Worm (Caenorhabditis elegans) whole organism, early embryonic: ENCODE results near the gene F58E1.13.

Experiments
- ama-1 ChIP-seq: fragments of 150-350 bp; optimal IDR thresholded peaks from 2 replicates; lab custom pipeline; 2014
- ceh-13 ChIP-seq: fragments of 200-800 bp; sonication (Bioruptor generic); optimal IDR thresholded peaks from 2 replicates; lab custom pipeline; 2018; ENCODE audit warnings: mild to moderate bottlenecking, missing genetic modification characterization, missing compliant biosample characterization
- ets-7 ChIP-seq: sonication (generic microtip); optimal IDR thresholded peaks from 2 replicates; lab custom pipeline; 2016; ENCODE audit warnings: missing genotype, missing genetic modification characterization, missing compliant biosample characterization
- pes-1 ChIP-seq: fragments of 200-800 bp; sonication (Bioruptor generic); IDR thresholded peaks from 2 replicates; pipeline ENCODE4 v1.3.6; 2022; ENCODE audit warnings: missing genetic modification reagents, missing genetic modification characterization, missing compliant biosample characterization
- tbx-37 ChIP-seq: fragments of 200-800 bp; sonication (Bioruptor generic); conservative IDR thresholded peaks from 2 replicates; pipeline ENCODE4 v1.3.6; 2022; ENCODE audit warnings: missing genetic modification reagents, missing genetic modification characterization, missing compliant biosample characterization

- no peak for TF ChIP-seq tbx-37 (GFP tag; lab: Robert Waterston, UW)
- no peak for TF ChIP-seq ama-1 (lab: Kevin White, UChicago)
- no peak for TF ChIP-seq pes-1 (GFP tag; lab: Robert Waterston, UW)
- no peak for TF ChIP-seq ceh-13 (GFP tag; lab: Kevin White, UChicago)
- TF ChIP-seq ets-7 (tag; lab: Kevin White, UChicago), result no peak
Measured at ce11 chrII:1742535-1742934, 46.9 kb upstream of the F58E1.13 start, which contains the start of gene F36H5.12.
